Worm (Caenorhabditis elegans) whole organism, young adult: ENCODE results near the gene gst-9.

Source experiments
- T26A5.8 ChIP-seq: sonication (generic microtip); optimal IDR thresholded peaks from 2 replicates; lab custom pipeline; 2016; ENCODE audit warnings: missing genetic modification characterization, missing compliant biosample characterization
- akir-1 ChIP-seq: fragments of 200-800 bp; sonication (Bioruptor generic); optimal IDR thresholded peaks from 2 replicates; lab custom pipeline; 2018; ENCODE audit warnings: mild to moderate bottlenecking, missing genetic modification characterization, moderate library complexity, missing compliant biosample characterization
- ama-1 ChIP-seq, 3 experiments: fragments of 150-350 bp in 1 of 3; sonication (generic microtip) in 2 of 3; optimal IDR thresholded peaks; 2 replicates each; lab custom pipeline; 2014 to 2018; ENCODE audit warnings: missing biosample characterization in 2 of 3, missing genetic modification characterization in 2 of 3, missing genetic modification reagents in 2 of 3
- athp-1 ChIP-seq: sonication (generic microtip); optimal IDR thresholded peaks from 2 replicates; lab custom pipeline; 2017; ENCODE audit warnings: mild to moderate bottlenecking, missing genetic modification characterization, missing compliant biosample characterization
- ccch-3 ChIP-seq: fragments of 200-800 bp; sonication (Bioruptor generic); optimal IDR thresholded peaks from 2 replicates; lab custom pipeline; 2018; ENCODE audit warnings: mild to moderate bottlenecking, missing genetic modification characterization, missing compliant biosample characterization
- die-1 ChIP-seq: sonication (generic microtip); optimal IDR thresholded peaks from 2 replicates; lab custom pipeline; 2016; ENCODE audit warnings: missing genotype, mild to moderate bottlenecking, missing genetic modification characterization, missing compliant biosample characterization
- madf-6 ChIP-seq: fragments of 200-800 bp; sonication (Bioruptor generic); IDR thresholded peaks from 2 replicates; pipeline ENCODE4 v1.3.6; 2022; ENCODE audit warnings: missing genetic modification reagents, missing genetic modification characterization, missing compliant biosample characterization
- nfyb-1 ChIP-seq: fragments of 200-800 bp; sonication (Bioruptor generic); IDR thresholded peaks from 2 replicates; pipeline ENCODE4 v1.3.6; 2022; ENCODE audit warnings: missing genetic modification reagents, missing genetic modification characterization, missing compliant biosample characterization
- nhr-179 ChIP-seq: sonication (generic microtip); optimal IDR thresholded peaks from 2 replicates; lab custom pipeline; 2016; ENCODE audit warnings: mild to moderate bottlenecking, missing genetic modification characterization, missing compliant biosample characterization
- pha-4 ChIP-seq: fragments of 150-350 bp; sonication (generic microtip); optimal IDR thresholded peaks from 2 replicates; lab custom pipeline; 2014; ENCODE audit warnings: missing biosample characterization, missing genetic modification reagents, missing genetic modification characterization
- ztf-25 ChIP-seq: fragments of 200-800 bp; sonication (Bioruptor generic); IDR thresholded peaks from 2 replicates; pipeline ENCODE4 v1.3.6; 2022; ENCODE audit warnings: missing genetic modification reagents, missing genetic modification characterization, missing compliant biosample characterization
- ztf-26 ChIP-seq: sonication (generic microtip); optimal IDR thresholded peaks from 2 replicates; lab custom pipeline; 2017; ENCODE audit warnings: missing genetic modification characterization, missing compliant biosample characterization

DNA sequence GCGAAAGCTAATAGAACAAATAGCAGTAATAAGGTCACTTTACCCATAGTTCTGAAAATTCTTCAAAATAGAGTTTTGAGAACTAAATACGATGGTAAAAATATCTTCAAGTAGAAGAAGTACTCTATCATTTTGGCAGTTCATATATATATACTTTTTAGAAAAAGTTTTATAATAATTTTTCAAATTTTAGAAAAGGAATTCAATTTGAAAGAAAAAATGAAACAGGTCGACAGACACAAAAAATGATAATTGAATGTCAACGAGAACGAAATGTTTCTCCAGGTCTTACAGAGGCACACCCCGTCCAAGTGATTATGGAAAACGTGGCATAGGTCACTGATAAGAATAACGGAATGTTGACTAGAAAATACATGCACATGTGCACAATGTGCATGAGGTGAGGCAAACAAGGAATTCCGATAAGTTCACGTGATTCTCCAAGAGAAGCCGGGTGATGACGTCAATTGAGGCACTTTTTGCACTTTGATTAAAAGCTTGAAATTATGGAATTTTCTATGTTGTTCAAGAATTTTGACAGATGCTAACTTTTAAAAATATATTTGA is 33.9 kb downstream of the gst-9 start, which contains the start of gene aagr-2:
- TF ChIP-seq die-1 (tag; lab: Kevin White, UChicago) = no peak
- TF ChIP-seq ztf-25 (GFP tag; lab: Robert Waterston, UW) = no peak
- TF ChIP-seq pha-4 = peak; percentile 86
- TF ChIP-seq ama-1 (optimal IDR thresholded peaks at IDR 0.05; lab: Kevin White, UChicago) = no peak
- no peak for TF ChIP-seq ama-1 (GFP tag; optimal IDR thresholded peaks at IDR 0.05; lab: Kevin White, UChicago)
- TF ChIP-seq ztf-26 (tag; lab: Kevin White, UChicago) = no peak
- TF ChIP-seq nhr-179 (tag; lab: Kevin White, UChicago) = no peak
- no peak for TF ChIP-seq madf-6 (GFP tag; lab: Robert Waterston, UW)
- no peak for TF ChIP-seq akir-1 (GFP tag; lab: Kevin White, UChicago)
- no peak for TF ChIP-seq T26A5.8 (tag; lab: Kevin White, UChicago)
- TF ChIP-seq ccch-3 = no peak
- TF ChIP-seq athp-1 (tag; lab: Kevin White, UChicago) = no peak
- peak; percentile 22; the same call in 1 of the 2 replicates for TF ChIP-seq nfyb-1
